Fruit fly (Drosophila melanogaster): ENCODE data around the gene CG4230.

Gene CG4230

dm6 chr2L:5092145-5092544 is 3.9 kb upstream of the CG4230 start:
- no peak for TF ChIP-seq kay (GFP tag; ENCODE audit: borderline replicate concordance)
- peak; percentile 13 for TF ChIP-seq CG12768 (GFP tag; optimal IDR thresholded peaks at IDR 0.05)
- TF ChIP-seq CG11617 (GFP tag; optimal IDR thresholded peaks at IDR 0.05) = no peak
- TF ChIP-seq Mnt (GFP tag; optimal IDR thresholded peaks at IDR 0.05) = no peak
- no peak for TF ChIP-seq cnc (optimal IDR thresholded peaks at IDR 0.05)
- no peak for TF ChIP-seq Hr96 (GFP tag; optimal IDR thresholded peaks at IDR 0.05)

- no peak for TF ChIP-seq Clk (GFP tag; optimal IDR thresholded peaks at IDR 0.05)
- no peak for TF ChIP-seq tj (GFP tag; optimal IDR thresholded peaks at IDR 0.05)
- TF ChIP-seq CG1620 (GFP tag; optimal IDR thresholded peaks at IDR 0.05) = no peak
- no peak for TF ChIP-seq CG5204 (GFP tag; optimal IDR thresholded peaks at IDR 0.05)
- no peak for TF ChIP-seq cic (GFP tag; optimal IDR thresholded peaks at IDR 0.05)
- TF ChIP-seq CG11617 (GFP tag; optimal IDR thresholded peaks at IDR 0.05) = no peak
- TF ChIP-seq CG14711 (tag; optimal IDR thresholded peaks at IDR 0.05) = no peak
- no peak for TF ChIP-seq ovo (GFP tag; optimal IDR thresholded peaks at IDR 0.05)
- no peak for TF ChIP-seq bab1 (GFP tag; optimal IDR thresholded peaks at IDR 0.05)
- no peak for TF ChIP-seq cnc (optimal IDR thresholded peaks at IDR 0.05)
- no peak for TF ChIP-seq Hr96 (GFP tag; optimal IDR thresholded peaks at IDR 0.05)
- no peak for TF ChIP-seq CG7045 (GFP tag; optimal IDR thresholded peaks at IDR 0.05)
- no peak for TF ChIP-seq CG7101 (tag; optimal IDR thresholded peaks at IDR 0.05)
- TF ChIP-seq toe (GFP tag; optimal IDR thresholded peaks at IDR 0.05) = no peak
- no peak for TF ChIP-seq pad (GFP tag; optimal IDR thresholded peaks at IDR 0.05)
- no peak for TF ChIP-seq CG12768 (GFP tag; optimal IDR thresholded peaks at IDR 0.05)
- TF ChIP-seq Crg-1 (GFP tag; optimal IDR thresholded peaks at IDR 0.05) = no peak
Measured at dm6 chr2L:5092597-5092991, 3.4 kb upstream of the CG4230 start.

- TF ChIP-seq Hr96 (GFP tag; optimal IDR thresholded peaks at IDR 0.05) = peak; percentile 63
- TF ChIP-seq kay (GFP tag; ENCODE audit: borderline replicate concordance) = no peak
- TF ChIP-seq CG1620 (GFP tag; optimal IDR thresholded peaks at IDR 0.05) = peak; percentile 42
- TF ChIP-seq pad (GFP tag; optimal IDR thresholded peaks at IDR 0.05) = peak; percentile 4
- no peak for TF ChIP-seq cnc (optimal IDR thresholded peaks at IDR 0.05)
- TF ChIP-seq Crg-1 (GFP tag; optimal IDR thresholded peaks at IDR 0.05) = no peak
- TF ChIP-seq Mnt (GFP tag; optimal IDR thresholded peaks at IDR 0.05) = peak; percentile 49
- no peak for TF ChIP-seq ovo (GFP tag; optimal IDR thresholded peaks at IDR 0.05)
- TF ChIP-seq bab1 (GFP tag; optimal IDR thresholded peaks at IDR 0.05) = no peak
- peak; percentile 29 for TF ChIP-seq CG11617 (GFP tag; optimal IDR thresholded peaks at IDR 0.05)
- TF ChIP-seq CG7045 (GFP tag; optimal IDR thresholded peaks at IDR 0.05) = peak; percentile 27
- TF ChIP-seq Clk (GFP tag; optimal IDR thresholded peaks at IDR 0.05) = no peak
- no peak for TF ChIP-seq CG14711 (tag; optimal IDR thresholded peaks at IDR 0.05)
- TF ChIP-seq tj (GFP tag; optimal IDR thresholded peaks at IDR 0.05) = peak; percentile 52
- TF ChIP-seq CG5204 (GFP tag; optimal IDR thresholded peaks at IDR 0.05) = no peak
- TF ChIP-seq CG12768 (GFP tag; optimal IDR thresholded peaks at IDR 0.05) = peak; percentile 50
- peak; percentile 3 for TF ChIP-seq CG7101 (tag; optimal IDR thresholded peaks at IDR 0.05)
- peak; percentile 55 for TF ChIP-seq cic (GFP tag; optimal IDR thresholded peaks at IDR 0.05)
- no peak for TF ChIP-seq toe (GFP tag; optimal IDR thresholded peaks at IDR 0.05)
- TF ChIP-seq CG33017 (tag; optimal IDR thresholded peaks at IDR 0.05) = peak; percentile 57
Measured at dm6 chr2L:5092992-5093695, 2.9 kb upstream of the CG4230 start, which contains the start of gene Pgant5. Gene Pgant5, minus strand, starts transcription at chr2L:5093592.

- TF ChIP-seq bab1 (GFP tag; optimal IDR thresholded peaks at IDR 0.05) = peak; percentile 21
- TF ChIP-seq CG7045 (GFP tag; optimal IDR thresholded peaks at IDR 0.05) = no peak
- peak; percentile 60 for TF ChIP-seq ovo (GFP tag; optimal IDR thresholded peaks at IDR 0.05)
Measured at dm6 chr2L:5093772-5094350, 2.2 kb upstream of the CG4230 start, which contains the start of gene CG5828. Gene CG5828, plus strand, starts transcription at chr2L:5093976.

dm6 chr2L:5095350-5095962 is 571 bp upstream of the CG4230 start:
- TF ChIP-seq CG33017 (tag; optimal IDR thresholded peaks at IDR 0.05) (peak; percentile 81), bab1 (GFP tag; optimal IDR thresholded peaks at IDR 0.05) (no peak), CG1620 (GFP tag; optimal IDR thresholded peaks at IDR 0.05) (no peak), ovo (GFP tag; optimal IDR thresholded peaks at IDR 0.05) (no peak), CG7045 (GFP tag; optimal IDR thresholded peaks at IDR 0.05) (peak; percentile 53), kay (GFP tag; ENCODE audit: borderline replicate concordance) (no peak), CG14711 (tag; optimal IDR thresholded peaks at IDR 0.05) (no peak), Hr96 (GFP tag; optimal IDR thresholded peaks at IDR 0.05) (no peak), tj (GFP tag; optimal IDR thresholded peaks at IDR 0.05) (no peak), CG12768 (GFP tag; optimal IDR thresholded peaks at IDR 0.05) (peak; percentile 79), pad (GFP tag; optimal IDR thresholded peaks at IDR 0.05) (peak; percentile 1), cnc (optimal IDR thresholded peaks at IDR 0.05) (no peak), Crg-1 (GFP tag; optimal IDR thresholded peaks at IDR 0.05) (no peak), cic (GFP tag; optimal IDR thresholded peaks at IDR 0.05) (peak; percentile 80), CG5204 (GFP tag; optimal IDR thresholded peaks at IDR 0.05) (no peak), CG7101 (tag; optimal IDR thresholded peaks at IDR 0.05) (peak; percentile 27), CG11617 (GFP tag; optimal IDR thresholded peaks at IDR 0.05) (peak; percentile 41), toe (GFP tag; optimal IDR thresholded peaks at IDR 0.05) (no peak), Mnt (GFP tag; optimal IDR thresholded peaks at IDR 0.05) (no peak), Clk (GFP tag; optimal IDR thresholded peaks at IDR 0.05) (peak; percentile 10)

- no peak for TF ChIP-seq CG12768 (GFP tag; optimal IDR thresholded peaks at IDR 0.05)
- no peak for TF ChIP-seq kay (GFP tag; ENCODE audit: borderline replicate concordance)
- no peak for TF ChIP-seq Clk (GFP tag; optimal IDR thresholded peaks at IDR 0.05)
- TF ChIP-seq CG5204 (GFP tag; optimal IDR thresholded peaks at IDR 0.05) = no peak
- no peak for TF ChIP-seq cic (GFP tag; optimal IDR thresholded peaks at IDR 0.05)
- TF ChIP-seq toe (GFP tag; optimal IDR thresholded peaks at IDR 0.05) = no peak
- no peak for TF ChIP-seq CG11617 (GFP tag; optimal IDR thresholded peaks at IDR 0.05)
- TF ChIP-seq ovo (GFP tag; optimal IDR thresholded peaks at IDR 0.05) = no peak
- no peak for TF ChIP-seq cnc (optimal IDR thresholded peaks at IDR 0.05)
- no peak for TF ChIP-seq pad (GFP tag; optimal IDR thresholded peaks at IDR 0.05)
- no peak for TF ChIP-seq Crg-1 (GFP tag; optimal IDR thresholded peaks at IDR 0.05)
- TF ChIP-seq Mnt (GFP tag; optimal IDR thresholded peaks at IDR 0.05) = no peak
- no peak for TF ChIP-seq CG7101 (tag; optimal IDR thresholded peaks at IDR 0.05)
- TF ChIP-seq bab1 (GFP tag; optimal IDR thresholded peaks at IDR 0.05) = no peak
Measured at dm6 chr2L:5096761-5097160, 734 bp downstream of the CG4230 start.

All from whole organism, adult.